Fruit fly (Drosophila melanogaster) whole organism, embryonic: ENCODE data around the gene Cyp312a1.
A peak's percentile ranks its signal among the peaks of the same experiment; 100 is the strongest.

ENCODE experiments used
- Antp ChIP-seq: fragments of 200-800 bp; sonication (Bioruptor generic); optimal IDR thresholded peaks from 3 replicates; lab custom pipeline; 2016; ENCODE audit warnings: missing biosample characterization, missing genetic modification characterization
- Atf3 ChIP-seq: fragments of 200-800 bp; sonication (Bioruptor generic); optimal IDR thresholded peaks from 3 replicates; lab custom pipeline; 2016; ENCODE audit warnings: missing biosample characterization, missing genetic modification characterization
- Awh ChIP-seq: fragments of 200-800 bp; sonication (Bioruptor generic); IDR thresholded peaks from 2 replicates; pipeline ENCODE4, ENCODE4 v1.3.6; 2022; ENCODE audit warnings: missing biosample characterization, missing genetic modification characterization
- CG11696 ChIP-seq: fragments of 200-800 bp; sonication (Bioruptor generic); IDR thresholded peaks from 2 replicates; pipeline ENCODE4 v1.3.6; 2022; ENCODE audit warnings: missing biosample characterization, missing genetic modification characterization
- CG12769 ChIP-seq: fragments of 200-800 bp; sonication (Bioruptor generic); optimal IDR thresholded peaks from 2 replicates; lab custom pipeline; 2019; ENCODE audit warnings: missing biosample characterization, mild to moderate bottlenecking, missing genetic modification characterization, moderate library complexity
- CG13775 ChIP-seq: fragments of 200-800 bp; sonication (Bioruptor generic); optimal IDR thresholded peaks from 3 replicates; lab custom pipeline; 2017; ENCODE audit warnings: missing biosample characterization, mild to moderate bottlenecking, missing genetic modification characterization
- CG13894 ChIP-seq: fragments of 200-800 bp; sonication (Bioruptor generic); optimal IDR thresholded peaks from 3 replicates; lab custom pipeline; 2018; ENCODE audit warnings: missing biosample characterization, mild to moderate bottlenecking, missing genetic modification characterization, moderate library complexity
- CG14965 ChIP-seq: fragments of 200-800 bp; sonication (Bioruptor generic); optimal IDR thresholded peaks from 2 replicates; lab custom pipeline; 2016; ENCODE audit warnings: missing biosample characterization, missing genetic modification characterization, borderline replicate concordance
- CG1529 ChIP-seq: fragments of 200-800 bp; sonication (Bioruptor generic); optimal IDR thresholded peaks from 3 replicates; lab custom pipeline; 2018; ENCODE audit warnings: missing biosample characterization, missing genetic modification characterization
- CG1603 ChIP-seq: fragments of 200-800 bp; sonication (Bioruptor generic); optimal IDR thresholded peaks from 2 replicates; lab custom pipeline; 2019; ENCODE audit warnings: missing biosample characterization, mild to moderate bottlenecking, missing genetic modification characterization, moderate library complexity
- CG2116 ChIP-seq: fragments of 200-800 bp; sonication (Bioruptor generic); optimal IDR thresholded peaks from 3 replicates; lab custom pipeline; 2018; ENCODE audit warnings: missing biosample characterization, mild to moderate bottlenecking, missing genetic modification characterization
- CG2678 ChIP-seq: fragments of 200-800 bp; sonication (Bioruptor generic); optimal IDR thresholded peaks from 3 replicates; lab custom pipeline; 2019; ENCODE audit warnings: missing biosample characterization, mild to moderate bottlenecking, missing genetic modification characterization, moderate library complexity
- CG31224 ChIP-seq: fragments of 200-800 bp; sonication (Bioruptor generic); IDR thresholded peaks from 2 replicates; pipeline ENCODE4 v1.3.6; 2022; ENCODE audit warnings: missing biosample characterization, missing genetic modification characterization
- CG31365 ChIP-seq: fragments of 200-800 bp; sonication (Bioruptor generic); optimal IDR thresholded peaks from 2 replicates; lab custom pipeline; 2018; ENCODE audit warnings: missing biosample characterization, mild to moderate bottlenecking, missing genetic modification characterization
- CG3726 ChIP-seq: fragments of 200-800 bp; sonication (Bioruptor generic); IDR thresholded peaks from 3 replicates; pipeline ENCODE4, ENCODE4 v1.3.6; 2022; ENCODE audit warnings: missing biosample characterization, missing genetic modification characterization
- CG3847 ChIP-seq: fragments of 200-800 bp; sonication (Bioruptor generic); IDR thresholded peaks from 2 replicates; pipeline ENCODE4 v1.3.6; 2022; ENCODE audit warnings: missing biosample characterization, missing genetic modification characterization
- CG4730 ChIP-seq: fragments of 200-800 bp; sonication (Bioruptor generic); IDR thresholded peaks from 2 replicates; pipeline ENCODE4 v1.3.6; 2022; ENCODE audit warnings: missing biosample characterization, missing genetic modification characterization
- CG4820 ChIP-seq: fragments of 200-800 bp; sonication (Bioruptor generic); optimal IDR thresholded peaks from 3 replicates; lab custom pipeline; 2016; ENCODE audit warnings: missing biosample characterization, missing genetic modification characterization
- CG6689 ChIP-seq: fragments of 200-800 bp; sonication (Bioruptor generic); IDR thresholded peaks from 2 replicates; pipeline ENCODE4 v1.3.6; 2022; ENCODE audit warnings: missing biosample characterization, missing genetic modification characterization
- CG6765 ChIP-seq: fragments of 200-800 bp; sonication (Bioruptor generic); optimal IDR thresholded peaks from 3 replicates; lab custom pipeline; 2017; ENCODE audit warnings: missing biosample characterization, mild to moderate bottlenecking, missing genetic modification characterization
- CG7987 ChIP-seq: fragments of 200-800 bp; sonication (Bioruptor generic); optimal IDR thresholded peaks from 2 replicates; lab custom pipeline; 2018; ENCODE audit warnings: missing biosample characterization, mild to moderate bottlenecking, missing genetic modification characterization, moderate library complexity
- CG8290 ChIP-seq, 3 experiments: fragments of 200-800 bp; sonication (Bioruptor generic); optimal IDR thresholded peaks; 2 replicates each; lab custom pipeline; 2016 to 2019; ENCODE audit warnings: missing biosample characterization in 3 of 3, missing genetic modification characterization in 3 of 3, mild to moderate bottlenecking in 2 of 3, moderate library complexity in 1 of 3
- CG8924 ChIP-seq: fragments of 200-800 bp; optimal IDR thresholded peaks from 3 replicates; lab custom pipeline; 2019; ENCODE audit warnings: missing biosample characterization, mild to moderate bottlenecking, missing genetic modification characterization, moderate library complexity
- CrebB ChIP-seq: fragments of 200-800 bp; sonication (Bioruptor generic); optimal IDR thresholded peaks from 3 replicates; lab custom pipeline; 2018; ENCODE audit warnings: missing biosample characterization, mild to moderate bottlenecking, missing genetic modification characterization
- Dfd ChIP-seq, 2 experiments: fragments of >200 bp; optimal IDR thresholded peaks; 2 replicates each; lab custom pipeline; 2017; ENCODE audit warnings: missing biosample characterization in 2 of 2, missing genetic modification characterization in 2 of 2
- Dp ChIP-seq: fragments of 200-800 bp; sonication (Bioruptor generic); optimal IDR thresholded peaks from 2 replicates; lab custom pipeline; 2018; ENCODE audit warnings: missing biosample characterization, mild to moderate bottlenecking, missing genetic modification characterization, moderate library complexity
- Eip74EF ChIP-seq, 2 experiments: fragments of 200-800 bp in 1 of 2; fragments of >200 bp in 1 of 2; sonication (Bioruptor generic) in 1 of 2; optimal IDR thresholded peaks; 2 replicates each; lab custom pipeline; 2017 to 2019; ENCODE audit warnings: missing biosample characterization in 2 of 2, missing genetic modification characterization in 2 of 2, mild to moderate bottlenecking in 1 of 2, moderate library complexity in 1 of 2
- Max ChIP-seq: fragments of 200-800 bp; sonication (Bioruptor generic); optimal IDR thresholded peaks from 2 replicates; lab custom pipeline; 2016; ENCODE audit warnings: missing biosample characterization, mild to moderate bottlenecking, missing genetic modification characterization
- Meics ChIP-seq: fragments of 200-800 bp; sonication (Bioruptor generic); optimal IDR thresholded peaks from 2 replicates; lab custom pipeline; 2017; ENCODE audit warnings: missing biosample characterization, mild to moderate bottlenecking, missing genetic modification characterization
- Neu2 ChIP-seq: fragments of 200-800 bp; sonication (Bioruptor generic); optimal IDR thresholded peaks from 3 replicates; lab custom pipeline; 2016; ENCODE audit warnings: missing biosample characterization, missing genetic modification characterization, borderline replicate concordance
- ac ChIP-seq: fragments of 200-800 bp; sonication (Bioruptor generic); optimal IDR thresholded peaks from 3 replicates; lab custom pipeline; 2017; ENCODE audit warnings: missing biosample characterization, mild to moderate bottlenecking, missing genetic modification characterization
- ap ChIP-seq: fragments of 200-800 bp; sonication (Bioruptor generic); IDR thresholded peaks from 2 replicates; pipeline ENCODE4 v1.3.6; 2022; ENCODE audit warnings: missing biosample characterization, missing genetic modification characterization
- danr ChIP-seq: fragments of 200-800 bp; sonication (Bioruptor generic); IDR thresholded peaks from 2 replicates; pipeline ENCODE4 v1.3.6; 2022; ENCODE audit warnings: missing biosample characterization, missing genetic modification characterization
- dysf ChIP-seq: fragments of 200-800 bp; sonication (Bioruptor generic); IDR thresholded peaks from 3 replicates; pipeline ENCODE4 v1.3.6; 2022; ENCODE audit warnings: missing biosample characterization, missing genetic modification characterization
- emc ChIP-seq: fragments of 200-800 bp; sonication (Bioruptor generic); optimal IDR thresholded peaks from 2 replicates; lab custom pipeline; 2016; ENCODE audit warnings: missing biosample characterization, missing genetic modification characterization
- exex ChIP-seq: fragments of 200-800 bp; sonication (Bioruptor generic); optimal IDR thresholded peaks from 4 replicates; lab custom pipeline; 2018; ENCODE audit warnings: missing biosample characterization, mild to moderate bottlenecking, missing genetic modification characterization, moderate library complexity
- fd3F ChIP-seq: fragments of 200-800 bp; sonication (Bioruptor generic); optimal IDR thresholded peaks from 2 replicates; lab custom pipeline; 2018; ENCODE audit warnings: missing biosample characterization, mild to moderate bottlenecking, missing genetic modification characterization, moderate library complexity
- gro ChIP-seq: fragments of 200-800 bp; sonication (Bioruptor generic); optimal IDR thresholded peaks from 2 replicates; lab custom pipeline; 2016; ENCODE audit warnings: missing biosample characterization, missing genetic modification characterization
- lbe ChIP-seq: fragments of 200-800 bp; sonication (Bioruptor generic); optimal IDR thresholded peaks from 2 replicates; lab custom pipeline; 2016; ENCODE audit warnings: missing biosample characterization, mild to moderate bottlenecking, missing genetic modification characterization
- lov ChIP-seq, 2 experiments: fragments of 200-800 bp in 1 of 2; fragments of >200 bp in 1 of 2; sonication (Bioruptor generic) in 1 of 2; IDR thresholded peaks in 1 of 2; optimal IDR thresholded peaks in 1 of 2; 2 replicates in 1 of 2; 3 replicates in 1 of 2; pipeline versions ENCODE4 v1.3.6 to Lab custom; 2017 to 2022; ENCODE audit warnings: missing biosample characterization in 1 of 2, missing genetic modification characterization in 1 of 2
- odd ChIP-seq: fragments of 200-800 bp; sonication (Bioruptor generic); optimal IDR thresholded peaks from 2 replicates; lab custom pipeline; 2017; ENCODE audit warnings: missing biosample characterization, mild to moderate bottlenecking, missing genetic modification characterization
- pros ChIP-seq: fragments of 200-800 bp; sonication (Bioruptor generic); optimal IDR thresholded peaks from 3 replicates; lab custom pipeline; 2019; ENCODE audit warnings: missing biosample characterization, mild to moderate bottlenecking, missing genetic modification characterization, moderate library complexity
- sens-2 ChIP-seq: fragments of 200-800 bp; sonication (Bioruptor generic); IDR thresholded peaks from 2 replicates; pipeline ENCODE4 v1.3.6; 2022; ENCODE audit warnings: missing biosample characterization, missing genetic modification characterization
- tio ChIP-seq: fragments of 200-800 bp; sonication (Bioruptor generic); optimal IDR thresholded peaks from 2 replicates; lab custom pipeline; 2017; ENCODE audit warnings: missing biosample characterization, missing genetic modification characterization, inconsistent platforms
- tll ChIP-seq, 2 experiments: fragments of 200-800 bp in 1 of 2; fragments of >200 bp in 1 of 2; sonication (Bioruptor generic) in 1 of 2; optimal IDR thresholded peaks; 2 replicates each; lab custom pipeline; 2017 to 2019; ENCODE audit warnings: missing biosample characterization in 2 of 2, missing genetic modification characterization in 2 of 2, mild to moderate bottlenecking in 1 of 2, moderate library complexity in 1 of 2
- ttk ChIP-seq: fragments of 200-800 bp; sonication (Bioruptor generic); IDR thresholded peaks from 2 replicates; pipeline ENCODE4 v2.1.2; 2022; ENCODE audit warnings: missing biosample characterization, missing genetic modification characterization
- wor ChIP-seq: fragments of 200-800 bp; sonication (Bioruptor generic); IDR thresholded peaks from 2 replicates; pipeline ENCODE4 v1.3.6; 2022; ENCODE audit warnings: missing biosample characterization, missing genetic modification characterization
- z ChIP-seq: fragments of 200-800 bp; sonication (Bioruptor generic); IDR thresholded peaks from 3 replicates; pipeline ENCODE4 v1.3.6; 2022; ENCODE audit warnings: missing biosample characterization, missing genetic modification characterization

The Cyp312a1 gene

dm6 chr3L:18148418-18148973 is 16.0 kb upstream of the Cyp312a1 start, which contains the start of gene CG7330 (continued):
- TF ChIP-seq Dfd (GFP tag; optimal IDR thresholded peaks at IDR 0.05; lab: Kevin White, UChicago) (peak in 1 of 2 experiments; percentile 88), CrebB (peak; percentile 81), danr (GFP tag; lab: Robert Waterston, UW) (peak; percentile 87), CG31365 (peak; percentile 41), CG2116 (GFP tag; lab: Kevin White, UChicago) (peak; percentile 64), CG11696 (GFP tag; lab: Robert Waterston, UW) (peak; percentile 51), Antp (GFP tag; lab: Kevin White, UChicago) (peak; percentile 31), tll (GFP tag; optimal IDR thresholded peaks at IDR 0.05; lab: Kevin White, UChicago) (no peak), CG4730 (peak; percentile 85), odd (GFP tag; lab: Kevin White, UChicago) (peak; percentile 94), CG6689 (GFP tag; lab: Robert Waterston, UW) (peak; percentile 92), wor (GFP tag; lab: Robert Waterston, UW) (peak; percentile 92), tio (peak; percentile 92), CG1603 (tag; lab: Kevin White, UChicago) (peak; percentile 44), CG8924 (tag; lab: Kevin White, UChicago) (peak; percentile 97), Awh (peak; percentile 75), CG7987 (peak; percentile 63), ac (GFP tag; lab: Kevin White, UChicago) (peak; percentile 14), emc (GFP tag; lab: Kevin White, UChicago) (no peak), CG4820 (GFP tag; lab: Kevin White, UChicago) (peak; percentile 85), Eip74EF (GFP tag; optimal IDR thresholded peaks at IDR 0.05; lab: Kevin White, UChicago) (peak in 1 of 2 experiments; percentile 95), CG12769 (tag; lab: Kevin White, UChicago) (peak; percentile 75), CG3726 (GFP tag; lab: Robert Waterston, UW) (peak; percentile 71; the same call in 2 of the 3 replicates), lov (optimal IDR thresholded peaks at IDR 0.05; lab: Kevin White, UChicago) (no peak), lov (GFP tag; IDR thresholded peaks at IDR 0.05; lab: Robert Waterston, UW) (no peak), sens-2 (peak; percentile 24; the same call in 1 of the 2 replicates), Atf3 (GFP tag; lab: Kevin White, UChicago) (no peak), dysf (GFP tag; lab: Robert Waterston, UW) (peak; percentile 94), Meics (GFP tag; lab: Kevin White, UChicago) (peak; percentile 93), CG8290 (GFP tag; optimal IDR thresholded peaks at IDR 0.05; lab: Kevin White, UChicago) (peak; percentile 18), CG8290 (tag; optimal IDR thresholded peaks at IDR 0.05; lab: Kevin White, UChicago) (peak in 1 of 2 experiments; percentile 53), Max (GFP tag; lab: Kevin White, UChicago) (peak; percentile 77), Dp (GFP tag; lab: Kevin White, UChicago) (no peak), CG6765 (GFP tag; lab: Kevin White, UChicago) (peak; percentile 91), lbe (peak; percentile 49), fd3F (GFP tag; lab: Kevin White, UChicago) (peak; percentile 93), CG14965 (GFP tag; lab: Kevin White, UChicago) (no peak), exex (tag; lab: Kevin White, UChicago) (peak; percentile 71), ap (GFP tag; lab: Robert Waterston, UW) (peak; percentile 72), ttk (GFP tag; lab: Robert Waterston, UW) (peak; percentile 91), Neu2 (GFP tag; lab: Kevin White, UChicago) (no peak), CG2678 (tag; lab: Kevin White, UChicago) (peak; percentile 97), CG3847 (GFP tag; lab: Robert Waterston, UW) (peak; percentile 85), z (GFP tag; lab: Robert Waterston, UW) (no peak), CG13775 (GFP tag; lab: Kevin White, UChicago) (peak; percentile 83), gro (GFP tag; lab: Kevin White, UChicago) (peak; percentile 14), CG31224 (GFP tag; lab: Robert Waterston, UW) (peak; percentile 50), CG1529 (peak; percentile 89), pros (no peak), CG13894 (tag; lab: Kevin White, UChicago) (peak; percentile 29)
